Worm (Caenorhabditis elegans): ENCODE results near the gene ZK1320.2.

The ZK1320.2 gene

ce11 chrII:9621121-9621520 lies 37.7 kb downstream of the ZK1320.2 start:
- peak; percentile 19 for TF ChIP-seq hlh-30 (tag; optimal IDR thresholded peaks at IDR 0.05; ENCODE audit: insufficient read depth)
- peak; percentile 67 for TF ChIP-seq nhr-11 (tag; optimal IDR thresholded peaks at IDR 0.05)
- peak in 1 of 2 experiments; percentile 71 for TF ChIP-seq unc-62 (GFP tag; optimal IDR thresholded peaks at IDR 0.05 in 1 of 2)
- no peak for TF ChIP-seq unc-62 (tag; optimal IDR thresholded peaks at IDR 0.05)
- peak; percentile 26 for TF ChIP-seq ama-1 (optimal IDR thresholded peaks at IDR 0.05)
- TF ChIP-seq F26F4.8 (GFP tag; conservative IDR thresholded peaks at IDR 0.05): no peak
- no peak for TF ChIP-seq fkh-10 (GFP tag; optimal IDR thresholded peaks at IDR 0.05)
- TF ChIP-seq ceh-44 (GFP tag; IDR thresholded peaks at IDR 0.05): no peak
- no peak for TF ChIP-seq daf-12 (tag; optimal IDR thresholded peaks at IDR 0.05)
- peak; percentile 96 for TF ChIP-seq aha-1 (tag)
- TF ChIP-seq mdl-1 (tag; optimal IDR thresholded peaks at IDR 0.05): peak in 1 of 2 experiments; percentile 11
- no peak for TF ChIP-seq nhr-76 (tag; optimal IDR thresholded peaks at IDR 0.05)
- no peak for TF ChIP-seq ceh-32 (tag; optimal IDR thresholded peaks at IDR 0.05; ENCODE audit: poor library complexity)
- TF ChIP-seq nhr-48 (tag; optimal IDR thresholded peaks at IDR 0.05): no peak
- TF ChIP-seq aly-2 (tag; optimal IDR thresholded peaks at IDR 0.05): no peak
- TF ChIP-seq F44E2.7 (GFP tag; IDR thresholded peaks at IDR 0.05): no peak
- TF ChIP-seq duxl-1 (tag; optimal IDR thresholded peaks at IDR 0.05; ENCODE audit: poor library complexity): no peak
- peak in 1 of 2 experiments; percentile 50 for TF ChIP-seq daf-16 (GFP tag; optimal IDR thresholded peaks at IDR 0.05)
- no peak for TF ChIP-seq daf-16 (tag; optimal IDR thresholded peaks at IDR 0.05)
- no peak; the same call in none of the 2 replicates for TF ChIP-seq pha-4 (GFP tag; IDR thresholded peaks at IDR 0.05)
- peak; percentile 37 for TF ChIP-seq pha-4 (tag; optimal IDR thresholded peaks at IDR 0.05)
- no peak for TF ChIP-seq zfp-2 (tag; optimal IDR thresholded peaks at IDR 0.05)
- TF ChIP-seq nhr-6 (tag; optimal IDR thresholded peaks at IDR 0.05): peak; percentile 7
- TF ChIP-seq hlh-11 (tag; optimal IDR thresholded peaks at IDR 0.05): peak; percentile 60
- TF ChIP-seq zip-11 (GFP tag; IDR thresholded peaks at IDR 0.05): no peak
- peak; percentile 16; the same call in 1 of the 2 replicates for TF ChIP-seq dmd-6 (GFP tag; IDR thresholded peaks at IDR 0.05)
- no peak for TF ChIP-seq nhr-111 (GFP tag; optimal IDR thresholded peaks at IDR 0.05)
- TF ChIP-seq set-16 (GFP tag; IDR thresholded peaks at IDR 0.05): peak; percentile 27; the same call in 1 of the 2 replicates
- no peak for TF ChIP-seq nhr-237 (tag; optimal IDR thresholded peaks at IDR 0.05)
- no peak for TF ChIP-seq lsy-2 (tag; optimal IDR thresholded peaks at IDR 0.05)
- TF ChIP-seq nhr-28 (tag; optimal IDR thresholded peaks at IDR 0.05): peak; percentile 37
- TF ChIP-seq hif-1 (tag; optimal IDR thresholded peaks at IDR 0.05): no peak
- TF ChIP-seq sdz-12 (GFP tag; optimal IDR thresholded peaks at IDR 0.05): no peak
- TF ChIP-seq egl-43 (GFP tag; IDR thresholded peaks at IDR 0.05): peak; percentile 57; the same call in 1 of the 2 replicates
- no peak for TF ChIP-seq tra-1 (GFP tag; IDR thresholded peaks at IDR 0.05)

- TF ChIP-seq lin-1 (GFP tag; IDR thresholded peaks at IDR 0.05) (0 out of 2 replicates have a peak, but pooled peaks have one; percentile 10), ctbp-1 (GFP tag; IDR thresholded peaks at IDR 0.05) (no peak), dmd-6 (GFP tag; IDR thresholded peaks at IDR 0.05) (peak; percentile 89), zfp-3 (GFP tag; conservative IDR thresholded peaks at IDR 0.05) (0 out of 2 replicates have a peak, but pooled peaks have one; percentile 10), lin-13 (GFP tag; optimal IDR thresholded peaks at IDR 0.05) (peak; percentile 21), mxl-3 (GFP tag; optimal IDR thresholded peaks at IDR 0.05) (no peak), ceh-20 (GFP tag; IDR thresholded peaks at IDR 0.05) (0 out of 2 replicates have a peak, but pooled peaks have one; percentile 32), lin-29 (GFP tag; IDR thresholded peaks at IDR 0.05) (no peak), nhr-41 (GFP tag; IDR thresholded peaks at IDR 0.05) (no peak), aha-1 (tag) (no peak), php-3 (GFP tag; IDR thresholded peaks at IDR 0.05) (peak; percentile 76), nhr-102 (tag; optimal IDR thresholded peaks at IDR 0.05) (peak; percentile 12), hlh-11 (tag; optimal IDR thresholded peaks at IDR 0.05) (no peak), daf-16 (GFP tag; optimal IDR thresholded peaks at IDR 0.05) (no peak), daf-16 (tag; optimal IDR thresholded peaks at IDR 0.05) (peak; percentile 19), mep-1 (tag; optimal IDR thresholded peaks at IDR 0.05) (no peak), T20F7.1 (GFP tag; optimal IDR thresholded peaks at IDR 0.05) (peak; percentile 65)
Observed at ce11 chrII:9620616-9621015, 38.2 kb downstream of the ZK1320.2 start.

Data from whole organism, L4 larva.